Fruit fly (Drosophila melanogaster): ENCODE measurements around the gene CG15529.

Gene CG15529

DNA sequence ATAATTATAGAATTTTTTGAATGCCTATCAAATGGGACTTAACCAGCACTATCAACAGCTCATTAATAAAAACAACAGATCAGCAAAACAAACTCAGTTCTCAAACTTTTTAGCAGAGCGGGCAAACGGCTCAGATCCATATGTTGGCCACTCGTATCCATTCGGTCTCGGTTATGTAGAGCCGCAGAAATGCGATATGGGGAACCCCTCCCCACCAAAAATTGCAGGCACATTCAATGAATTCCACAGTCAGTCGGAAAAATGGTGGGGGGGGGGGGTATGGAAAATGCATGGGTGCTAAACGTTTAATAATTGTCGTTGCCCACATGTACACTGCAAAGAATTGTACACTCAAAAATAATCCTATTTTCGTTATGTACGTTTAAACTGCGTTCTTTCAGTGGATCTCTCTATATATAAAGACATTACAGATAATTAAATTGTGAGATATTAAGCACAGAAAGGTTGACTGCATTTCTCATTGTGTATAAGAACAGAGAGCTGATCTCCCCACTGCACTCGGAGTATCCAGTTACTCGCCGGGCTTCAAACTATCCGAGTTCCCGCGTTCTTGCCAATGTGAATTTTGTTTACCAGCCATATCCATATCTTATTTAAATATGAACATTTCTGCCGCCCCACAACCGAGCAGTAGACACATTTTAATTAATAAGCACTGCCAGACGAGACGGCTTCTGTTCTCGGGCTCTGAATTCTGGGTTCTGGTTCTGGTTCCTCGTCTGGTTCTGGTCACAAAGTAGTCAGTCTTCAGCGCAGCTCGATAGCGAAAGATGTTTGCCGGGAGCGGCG, at the start of gene CG15529:
TSS of gene CG15529 (plus strand) at position 760 of the 810 bp plus-strand sequence.
- TF ChIP-seq pan (optimal IDR thresholded peaks at IDR 0.05), result no peak
- TF ChIP-seq usp (GFP tag; optimal IDR thresholded peaks at IDR 0.05), result no peak
- no peak for TF ChIP-seq Dll (optimal IDR thresholded peaks at IDR 0.05)
- no peak for TF ChIP-seq psq (optimal IDR thresholded peaks at IDR 0.05)
- no peak for TF ChIP-seq EcR (GFP tag; optimal IDR thresholded peaks at IDR 0.05)
- no peak for TF ChIP-seq CG8478 (optimal IDR thresholded peaks at IDR 0.05)

dm6 chr3R:30102806-30103619, 48.8 kb upstream of the CG15529 start:
- TF ChIP-seq EcR (GFP tag; optimal IDR thresholded peaks at IDR 0.05) (no peak), CG8478 (optimal IDR thresholded peaks at IDR 0.05) (no peak), psq (optimal IDR thresholded peaks at IDR 0.05) (no peak), Dll (optimal IDR thresholded peaks at IDR 0.05) (no peak), pan (optimal IDR thresholded peaks at IDR 0.05) (no peak), usp (GFP tag; optimal IDR thresholded peaks at IDR 0.05) (no peak)

DNA sequence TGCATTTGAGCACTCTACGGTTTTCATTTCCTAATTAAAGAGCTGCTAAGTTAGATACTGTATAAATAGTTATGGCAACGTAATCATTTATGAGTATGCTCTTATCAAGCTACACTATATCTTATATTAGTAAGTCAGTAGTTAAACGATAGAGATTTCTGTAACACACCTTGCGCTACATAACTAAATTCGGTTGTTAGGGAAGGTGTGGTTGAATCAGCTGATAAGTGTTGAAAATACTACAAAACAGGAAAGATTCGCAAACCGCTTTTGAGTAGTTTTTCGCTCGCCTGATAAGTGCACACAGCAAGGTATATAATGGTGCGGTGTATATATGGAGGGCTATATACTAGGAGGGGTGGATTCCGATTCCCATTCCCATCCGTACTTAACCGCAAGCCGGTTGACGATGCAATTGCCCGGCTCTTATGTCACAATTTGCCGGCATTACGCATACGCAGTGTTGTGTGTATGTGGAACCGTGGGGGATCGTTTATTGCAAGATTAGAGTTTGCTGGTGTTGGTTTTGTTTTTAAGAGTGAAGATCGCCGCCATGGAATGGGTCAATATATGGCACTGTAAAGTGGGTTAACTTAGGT, 46.8 kb upstream of the CG15529 start:
- TF ChIP-seq EcR (GFP tag; optimal IDR thresholded peaks at IDR 0.05) (no peak), pan (optimal IDR thresholded peaks at IDR 0.05) (no peak), psq (optimal IDR thresholded peaks at IDR 0.05) (no peak), usp (GFP tag; optimal IDR thresholded peaks at IDR 0.05) (no peak), Dll (optimal IDR thresholded peaks at IDR 0.05) (no peak), CG8478 (optimal IDR thresholded peaks at IDR 0.05) (no peak)

DNA sequence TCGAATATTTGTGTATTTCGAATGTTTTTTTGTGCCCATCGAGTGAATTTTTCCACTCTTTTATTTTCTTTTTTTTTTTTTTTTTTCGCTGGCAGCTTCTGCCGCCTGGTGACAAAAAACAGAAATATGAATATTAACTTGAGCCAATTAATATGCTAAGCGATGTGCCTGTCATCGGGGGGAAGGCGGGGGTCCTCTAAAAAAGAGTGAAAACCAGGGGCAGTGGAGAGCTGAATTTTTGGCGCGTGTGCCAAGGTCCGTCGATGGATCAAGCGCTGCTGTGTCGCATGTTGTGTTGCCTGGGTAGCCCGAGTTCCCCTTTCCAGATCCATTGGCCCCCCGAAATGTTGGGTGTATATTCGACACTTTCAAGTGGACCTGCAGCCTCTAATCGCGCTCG, 46.1 kb upstream of the CG15529 start:
- TF ChIP-seq EcR (GFP tag; optimal IDR thresholded peaks at IDR 0.05), result no peak
- no peak for TF ChIP-seq CG8478 (optimal IDR thresholded peaks at IDR 0.05)
- TF ChIP-seq usp (GFP tag; optimal IDR thresholded peaks at IDR 0.05), result no peak
- TF ChIP-seq psq (optimal IDR thresholded peaks at IDR 0.05), result no peak
- no peak for TF ChIP-seq Dll (optimal IDR thresholded peaks at IDR 0.05)
- TF ChIP-seq pan (optimal IDR thresholded peaks at IDR 0.05), result no peak

dm6 chr3R:30106562-30106961, 45.3 kb upstream of the CG15529 start:
- TF ChIP-seq CG8478 (optimal IDR thresholded peaks at IDR 0.05) (no peak), usp (GFP tag; optimal IDR thresholded peaks at IDR 0.05) (no peak), EcR (GFP tag; optimal IDR thresholded peaks at IDR 0.05) (no peak), psq (optimal IDR thresholded peaks at IDR 0.05) (no peak), Dll (optimal IDR thresholded peaks at IDR 0.05) (no peak)

dm6 chr3R:30107718-30108117, 44.1 kb upstream of the CG15529 start:
- no peak for TF ChIP-seq pan (optimal IDR thresholded peaks at IDR 0.05)
- TF ChIP-seq Dll (optimal IDR thresholded peaks at IDR 0.05), result no peak
- TF ChIP-seq CG8478 (optimal IDR thresholded peaks at IDR 0.05), result no peak
- TF ChIP-seq EcR (GFP tag; optimal IDR thresholded peaks at IDR 0.05), result no peak
- no peak for TF ChIP-seq psq (optimal IDR thresholded peaks at IDR 0.05)
- no peak for TF ChIP-seq usp (GFP tag; optimal IDR thresholded peaks at IDR 0.05)

DNA sequence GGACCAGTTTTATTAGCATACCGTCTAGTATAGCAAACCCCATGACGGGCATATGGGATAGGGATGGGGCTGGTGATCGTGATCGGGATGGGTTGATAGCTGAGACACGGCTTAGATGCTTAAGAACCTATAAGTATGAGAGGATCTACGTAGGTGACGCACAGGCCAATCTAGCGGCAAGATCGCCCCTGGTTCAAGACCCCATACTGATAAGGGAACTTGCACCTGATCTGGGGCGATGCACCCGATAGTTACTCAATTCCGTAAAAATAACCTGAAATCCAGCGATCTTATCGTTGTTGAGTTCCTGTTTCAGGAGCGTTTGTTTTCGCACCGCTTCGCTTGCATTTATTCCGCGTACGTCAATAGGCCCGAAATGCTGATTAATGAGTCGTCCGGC, 43.2 kb upstream of the CG15529 start:
- no peak for TF ChIP-seq usp (GFP tag; optimal IDR thresholded peaks at IDR 0.05)

- TF ChIP-seq psq (optimal IDR thresholded peaks at IDR 0.05) (no peak), pan (optimal IDR thresholded peaks at IDR 0.05) (no peak), CG8478 (optimal IDR thresholded peaks at IDR 0.05) (no peak), Dll (optimal IDR thresholded peaks at IDR 0.05) (no peak), usp (GFP tag; optimal IDR thresholded peaks at IDR 0.05) (no peak), EcR (GFP tag; optimal IDR thresholded peaks at IDR 0.05) (no peak)
Observed at dm6 chr3R:30109380-30109779, 42.5 kb upstream of the CG15529 start.

- no peak for TF ChIP-seq usp (GFP tag; optimal IDR thresholded peaks at IDR 0.05)
- no peak for TF ChIP-seq CG8478 (optimal IDR thresholded peaks at IDR 0.05)
- TF ChIP-seq EcR (GFP tag; optimal IDR thresholded peaks at IDR 0.05), result no peak
- TF ChIP-seq pan (optimal IDR thresholded peaks at IDR 0.05), result no peak
- TF ChIP-seq Dll (optimal IDR thresholded peaks at IDR 0.05), result no peak
- no peak for TF ChIP-seq psq (optimal IDR thresholded peaks at IDR 0.05)
Observed at dm6 chr3R:30110959-30111358, 40.9 kb upstream of the CG15529 start.

dm6 chr3R:30114286-30114803, 37.5 kb upstream of the CG15529 start:
- TF ChIP-seq psq (optimal IDR thresholded peaks at IDR 0.05) (no peak), CG8478 (optimal IDR thresholded peaks at IDR 0.05) (no peak), Dll (optimal IDR thresholded peaks at IDR 0.05) (no peak), pan (optimal IDR thresholded peaks at IDR 0.05) (no peak), EcR (GFP tag; optimal IDR thresholded peaks at IDR 0.05) (no peak), usp (GFP tag; optimal IDR thresholded peaks at IDR 0.05) (no peak)

dm6 chr3R:30121731-30122130, 30.1 kb upstream of the CG15529 start:
- TF ChIP-seq CG8478 (optimal IDR thresholded peaks at IDR 0.05) (no peak), Dll (optimal IDR thresholded peaks at IDR 0.05) (no peak), psq (optimal IDR thresholded peaks at IDR 0.05) (no peak), EcR (GFP tag; optimal IDR thresholded peaks at IDR 0.05) (no peak), usp (GFP tag; optimal IDR thresholded peaks at IDR 0.05) (no peak), pan (optimal IDR thresholded peaks at IDR 0.05) (no peak)

- no peak for TF ChIP-seq CG8478 (optimal IDR thresholded peaks at IDR 0.05)
Observed at dm6 chr3R:30123163-30123562, 28.7 kb upstream of the CG15529 start, which contains the start of gene CG45072. Gene CG45072 (minus strand): TSS chr3R:30123263.
